Worm (Caenorhabditis elegans): ENCODE results near the gene mps-4.

mps-4 gene

ce11 chrIII:8237827-8238226 lies 33.7 kb downstream of the mps-4 start, which contains the start of gene tsp-2:
TSS of gene tsp-2 (minus strand) at chrIII:8237935.
- TF ChIP-seq efl-1 (GFP tag; optimal IDR thresholded peaks at IDR 0.05) (no peak), F39B2.1 (GFP tag; IDR thresholded peaks at IDR 0.05) (no peak), unc-130 (GFP tag; optimal IDR thresholded peaks at IDR 0.05) (no peak), pha-4 (tag; optimal IDR thresholded peaks at IDR 0.05) (peak; percentile 47), ztf-22 (GFP tag; optimal IDR thresholded peaks at IDR 0.05) (no peak), nhr-80 (tag; optimal IDR thresholded peaks at IDR 0.05) (peak; percentile 79), cebp-1 (GFP tag; IDR thresholded peaks at IDR 0.05) (peak; percentile 15; the same call in 1 of the 2 replicates), cebp-1 (tag; optimal IDR thresholded peaks at IDR 0.05) (peak; percentile 68), Y53F4B.3 (GFP tag; IDR thresholded peaks at IDR 0.05) (no peak), unc-62 (GFP tag; optimal IDR thresholded peaks at IDR 0.05) (peak; percentile 80), ceh-40 (GFP tag; IDR thresholded peaks at IDR 0.05) (no peak), B0019.2 (GFP tag; conservative IDR thresholded peaks at IDR 0.05) (no peak), B0336.3 (GFP tag; IDR thresholded peaks at IDR 0.05) (no peak), ztf-28 (GFP tag; IDR thresholded peaks at IDR 0.05) (no peak)

DNA sequence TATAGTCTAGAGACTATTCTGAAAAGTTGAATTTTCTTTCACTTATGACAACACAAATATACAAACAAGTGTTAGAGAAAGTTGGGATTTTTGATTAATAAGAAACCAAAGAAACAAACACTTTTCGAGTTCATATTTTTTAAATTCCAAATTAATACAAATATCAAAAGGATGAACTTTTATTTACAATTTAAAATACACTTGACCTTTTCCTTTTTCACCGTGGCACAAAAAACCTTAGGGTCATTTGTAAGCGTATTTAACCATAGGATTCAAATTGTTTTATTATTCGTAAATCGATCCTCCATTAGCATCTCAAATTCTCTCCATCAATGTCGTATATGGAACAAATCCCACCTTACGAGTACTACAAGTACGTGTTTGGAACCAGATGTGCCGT lies 35.7 kb downstream of the mps-4 start, which contains the start of gene C02F5.5:
C02F5.5 (plus strand) TSS at position 301 of the 400 bp plus-strand sequence.
- no peak for TF ChIP-seq aptf-2 (GFP tag; conservative IDR thresholded peaks at IDR 0.05)
- no peak for TF ChIP-seq let-607 (tag; optimal IDR thresholded peaks at IDR 0.05)
- no peak for TF ChIP-seq F57C9.4 (tag; optimal IDR thresholded peaks at IDR 0.05)
- TF ChIP-seq F33H1.4 (GFP tag; IDR thresholded peaks at IDR 0.05) = no peak
- no peak for TF ChIP-seq ama-1 (optimal IDR thresholded peaks at IDR 0.05)
- no peak for TF ChIP-seq ama-1 (GFP tag; optimal IDR thresholded peaks at IDR 0.05)
- TF ChIP-seq nhr-80 (tag; optimal IDR thresholded peaks at IDR 0.05) = no peak

DNA sequence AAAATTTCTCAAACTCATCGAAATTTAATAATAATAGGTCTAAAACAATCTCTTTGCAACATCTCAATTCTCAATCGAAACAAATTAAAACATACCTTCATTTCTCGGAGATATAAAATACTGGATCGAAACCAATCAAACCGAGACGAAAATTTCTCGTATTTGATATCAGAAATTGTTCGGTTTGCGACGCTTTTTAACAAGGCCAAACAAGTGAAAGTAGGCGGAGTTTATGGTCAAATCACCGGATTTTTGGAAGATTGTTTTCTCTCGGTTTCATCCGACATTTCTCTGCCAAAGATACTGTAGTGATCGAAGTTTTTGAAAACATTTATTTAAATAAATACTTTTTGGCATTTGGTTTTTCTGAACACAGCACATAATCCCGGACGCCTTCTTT lies 36.2 kb downstream of the mps-4 start, which contains the start of gene C02F5.14:
C02F5.14 (minus strand) TSS at position 157 of the 400 bp plus-strand sequence.
- TF ChIP-seq F52B5.7 (tag; optimal IDR thresholded peaks at IDR 0.05) (no peak), nhr-179 (tag; optimal IDR thresholded peaks at IDR 0.05) (no peak), dpff-1 (tag; optimal IDR thresholded peaks at IDR 0.05) (no peak), B0336.3 (GFP tag; IDR thresholded peaks at IDR 0.05) (no peak), hrde-1 (tag; optimal IDR thresholded peaks at IDR 0.05; ENCODE audit: borderline replicate concordance) (no peak), egl-44 (GFP tag; IDR thresholded peaks at IDR 0.05) (no peak), snpc-1.3 (tag; optimal IDR thresholded peaks at IDR 0.05; ENCODE audit: insufficient read depth) (no peak), sea-2 (GFP tag; IDR thresholded peaks at IDR 0.05) (no peak)

ce11 chrIII:8232634-8233033 lies 38.9 kb downstream of the mps-4 start, which contains the start of gene henn-1:
TSS of gene henn-1 (plus strand) at chrIII:8232651.
- TF ChIP-seq nfyb-1 (GFP tag; IDR thresholded peaks at IDR 0.05) (0 out of 2 replicates have a peak, but pooled peaks have one; percentile 47), cebp-1 (GFP tag; IDR thresholded peaks at IDR 0.05) (peak; percentile 48; the same call in 1 of the 2 replicates), cebp-1 (tag; optimal IDR thresholded peaks at IDR 0.05) (peak; percentile 50), ama-1 (optimal IDR thresholded peaks at IDR 0.05) (peak; percentile 56), ama-1 (GFP tag; optimal IDR thresholded peaks at IDR 0.05) (no peak), hmg-20 (GFP tag; IDR thresholded peaks at IDR 0.05) (no peak)

- TF ChIP-seq aptf-3 (GFP tag; IDR thresholded peaks at IDR 0.05) (no peak), Y53G8AR.9 (GFP tag; conservative IDR thresholded peaks at IDR 0.05) (no peak), nfya-2 (GFP tag; IDR thresholded peaks at IDR 0.05) (no peak), ceh-58 (GFP tag; IDR thresholded peaks at IDR 0.05) (0 out of 2 replicates have a peak, but pooled peaks have one; percentile 65), hmg-20 (GFP tag; IDR thresholded peaks at IDR 0.05) (no peak)
Observed at ce11 chrIII:8229480-8229879, 42.1 kb downstream of the mps-4 start.
